Worm (Caenorhabditis elegans): ENCODE data around the gene D2085.7.

DNA sequence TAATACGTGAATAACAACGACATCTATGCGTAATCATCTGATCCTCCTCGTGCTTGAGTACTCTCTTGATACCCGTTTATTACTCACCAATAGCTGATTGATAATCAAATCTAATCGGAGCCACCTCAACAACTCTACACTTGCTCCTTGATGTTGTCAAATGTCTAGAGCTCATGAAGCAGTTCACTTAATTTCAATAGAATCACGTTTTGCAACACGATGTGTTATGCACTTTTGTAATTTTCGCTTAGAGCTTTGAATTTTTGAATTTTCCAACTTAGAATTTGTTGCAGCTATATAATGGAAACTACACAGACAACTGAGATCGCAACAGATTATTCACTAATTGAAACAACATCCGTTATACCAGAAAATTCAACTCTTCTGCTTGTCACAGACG, 28.7 kb upstream of the D2085.7 start, which contains the start of gene T22C8.1:
- TF ChIP-seq Y48G9A.11 (GFP tag; IDR thresholded peaks at IDR 0.05) (no peak), lsy-2 (tag; optimal IDR thresholded peaks at IDR 0.05) (no peak), unc-62 (GFP tag; optimal IDR thresholded peaks at IDR 0.05 in 1 of 2) (no peak), unc-62 (tag; optimal IDR thresholded peaks at IDR 0.05) (no peak), dmd-8 (GFP tag; IDR thresholded peaks at IDR 0.05) (no peak), F49E8.2 (tag; optimal IDR thresholded peaks at IDR 0.05; ENCODE audit: borderline replicate concordance) (no peak), ama-1 (optimal IDR thresholded peaks at IDR 0.05) (no peak), skn-1 (tag; optimal IDR thresholded peaks at IDR 0.05) (no peak), unc-130 (GFP tag; optimal IDR thresholded peaks at IDR 0.05) (no peak), ztf-11 (tag; optimal IDR thresholded peaks at IDR 0.05) (no peak), nhr-77 (tag; optimal IDR thresholded peaks at IDR 0.05) (no peak), aly-2 (tag; optimal IDR thresholded peaks at IDR 0.05) (no peak), pha-4 (GFP tag; IDR thresholded peaks at IDR 0.05) (no peak), pha-4 (tag; optimal IDR thresholded peaks at IDR 0.05) (no peak), lin-13 (GFP tag; optimal IDR thresholded peaks at IDR 0.05) (no peak)
